Fruit fly (Drosophila melanogaster) Kc167 (cell line): ENCODE data around the gene Vti1a.

Source experiments
- Myc ChIP-seq: fragments of >200 bp; optimal IDR thresholded peaks from 2 replicates; lab custom pipeline; 2017; ENCODE audit warnings: missing external identifiers
- Sin3A ChIP-seq: fragments of >200 bp; optimal IDR thresholded peaks from 2 replicates; lab custom pipeline; 2018; ENCODE audit warnings: missing external identifiers
- h ChIP-seq: fragments of >200 bp; optimal IDR thresholded peaks from 3 replicates; lab custom pipeline; 2018; ENCODE audit warnings: missing external identifiers
- insv ChIP-seq: fragments of >200 bp; optimal IDR thresholded peaks from 3 replicates; lab custom pipeline; 2018; ENCODE audit warnings: missing external identifiers
- psq ChIP-seq: fragments of >200 bp; optimal IDR thresholded peaks from 2 replicates; lab custom pipeline; 2017; ENCODE audit warnings: missing external identifiers
- ttk ChIP-seq: sonication (Bioruptor generic); optimal IDR thresholded peaks from 2 replicates; lab custom pipeline; 2017; ENCODE audit warnings: missing external identifiers

Gene Vti1a

DNA sequence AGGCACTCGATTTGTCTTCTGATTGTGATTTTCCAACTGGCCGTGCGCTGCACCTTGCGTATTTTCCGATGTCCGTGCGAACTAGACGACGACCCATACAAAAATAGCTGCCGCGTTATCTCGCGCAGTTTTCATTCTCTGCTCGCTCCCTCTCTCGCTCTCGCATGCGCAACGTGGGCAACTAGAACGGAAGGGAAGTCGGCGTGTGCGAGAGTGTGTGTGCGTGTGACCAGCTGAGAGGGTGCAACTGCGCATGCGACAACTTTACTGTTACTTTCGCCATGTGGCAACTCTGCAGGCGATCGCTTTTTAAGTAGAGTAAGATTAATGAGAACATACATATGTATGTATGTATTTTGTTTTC is 7.3 kb downstream of the Vti1a start, which contains the start of gene ebd1:
Gene ebd1, minus strand, starts transcription at position 109 of the 364 bp plus-strand sequence.
- no peak for TF ChIP-seq ttk (lab: Kevin White, UChicago)
- no peak for TF ChIP-seq Sin3A (lab: Kevin White, UChicago)
- TF ChIP-seq h (lab: Kevin White, UChicago), result no peak
- TF ChIP-seq Myc, result no peak
- no peak for TF ChIP-seq psq (lab: Kevin White, UChicago)
- no peak for TF ChIP-seq insv

DNA sequence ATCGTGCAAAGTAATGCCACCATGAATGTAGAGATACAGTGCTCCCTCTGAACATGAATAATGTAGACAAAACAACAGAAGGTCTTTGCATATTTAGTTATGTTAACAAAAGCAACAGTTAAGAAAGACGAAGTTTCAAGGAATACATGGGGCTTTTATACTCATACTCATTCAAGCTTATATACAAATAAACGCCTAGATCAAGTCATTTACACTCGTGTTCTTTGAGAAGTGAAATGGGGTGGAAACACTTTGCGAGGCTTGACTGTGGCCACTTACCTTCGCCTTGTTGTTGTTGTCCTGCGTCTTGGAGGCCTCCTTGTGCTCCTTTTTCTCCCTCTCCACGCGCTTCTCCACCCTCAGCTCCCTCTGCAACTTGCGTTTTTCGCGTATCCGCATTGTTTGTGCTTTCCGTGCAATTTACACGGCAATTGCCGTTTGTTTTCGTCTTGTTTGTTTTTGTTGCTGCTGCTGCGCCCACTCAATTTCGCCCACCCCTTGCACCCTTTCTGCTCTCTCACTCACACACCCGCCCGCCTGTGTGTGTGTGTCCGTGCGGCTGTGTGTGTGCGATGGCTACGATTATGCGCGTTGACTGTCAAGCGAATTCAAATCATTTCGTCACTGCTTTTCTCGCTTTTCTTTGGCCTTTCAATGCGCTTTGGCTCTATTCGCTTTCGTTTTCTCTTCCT is 7.8 kb downstream of the Vti1a start:
- TF ChIP-seq h (lab: Kevin White, UChicago) (no peak), insv (no peak), ttk (lab: Kevin White, UChicago) (no peak), psq (lab: Kevin White, UChicago) (no peak), Myc (no peak), Sin3A (lab: Kevin White, UChicago) (no peak)

DNA sequence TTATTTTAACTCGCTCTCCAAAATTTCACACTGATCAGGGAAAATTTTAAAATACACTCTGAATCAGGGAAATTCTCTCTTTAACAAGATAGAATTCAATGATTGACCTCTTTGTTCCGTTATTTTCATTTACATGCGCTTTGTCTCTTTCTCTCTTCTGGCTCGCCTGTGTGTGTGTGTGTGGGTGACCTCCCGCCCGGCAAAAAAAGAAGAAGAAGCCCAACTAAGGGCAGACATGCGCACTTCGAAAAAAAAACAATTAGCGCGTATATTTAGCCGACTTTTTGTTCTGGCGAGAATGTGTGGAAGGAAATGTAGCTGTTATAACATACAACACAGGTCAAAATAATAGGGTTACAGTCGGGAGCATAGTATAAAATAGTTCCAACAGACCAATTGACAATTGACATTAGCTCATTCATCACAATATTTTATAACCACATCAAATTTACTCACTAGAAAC is 10.3 kb downstream of the Vti1a start, which contains the start of gene CG3386:
Gene CG3386, minus strand, starts transcription at position 51 of the 463 bp plus-strand sequence.
- TF ChIP-seq psq (lab: Kevin White, UChicago), result no peak
- TF ChIP-seq insv, result no peak
- no peak for TF ChIP-seq ttk (lab: Kevin White, UChicago)
- no peak for TF ChIP-seq Myc
- TF ChIP-seq Sin3A (lab: Kevin White, UChicago), result no peak
- TF ChIP-seq h (lab: Kevin White, UChicago), result no peak

dm6 chr3L:681793-682369 is 10.8 kb downstream of the Vti1a start:
- no peak for TF ChIP-seq psq (lab: Kevin White, UChicago)
- no peak for TF ChIP-seq Sin3A (lab: Kevin White, UChicago)
- no peak for TF ChIP-seq Myc
- no peak for TF ChIP-seq insv
- TF ChIP-seq h (lab: Kevin White, UChicago), result no peak
- no peak for TF ChIP-seq ttk (lab: Kevin White, UChicago)

dm6 chr3L:680258-680657 is 12.5 kb downstream of the Vti1a start, which contains the start of gene CG17129:
Gene CG17129 (minus strand): TSS chr3L:680326.
- TF ChIP-seq h (lab: Kevin White, UChicago) (no peak), insv (no peak), Myc (no peak), ttk (lab: Kevin White, UChicago) (no peak), Sin3A (lab: Kevin White, UChicago) (no peak), psq (lab: Kevin White, UChicago) (no peak)

dm6 chr3L:675856-676255 is 16.9 kb downstream of the Vti1a start:
- no peak for TF ChIP-seq Sin3A (lab: Kevin White, UChicago)
- no peak for TF ChIP-seq Myc
- TF ChIP-seq h (lab: Kevin White, UChicago), result no peak
- no peak for TF ChIP-seq psq (lab: Kevin White, UChicago)
- TF ChIP-seq ttk (lab: Kevin White, UChicago), result no peak
- no peak for TF ChIP-seq insv

- TF ChIP-seq Myc, result no peak
- TF ChIP-seq h (lab: Kevin White, UChicago), result no peak
- no peak for TF ChIP-seq psq (lab: Kevin White, UChicago)
- TF ChIP-seq insv, result no peak
- no peak for TF ChIP-seq ttk (lab: Kevin White, UChicago)
- no peak for TF ChIP-seq Sin3A (lab: Kevin White, UChicago)
These were observed 19.4 kb downstream of the Vti1a start for dm6 chr3L:673324-673723.

dm6 chr3L:666544-666943 is 26.2 kb downstream of the Vti1a start:
- TF ChIP-seq Sin3A (lab: Kevin White, UChicago) (no peak), insv (no peak), ttk (lab: Kevin White, UChicago) (no peak), h (lab: Kevin White, UChicago) (no peak), psq (lab: Kevin White, UChicago) (no peak), Myc (no peak)

- TF ChIP-seq h (lab: Kevin White, UChicago) (no peak), psq (lab: Kevin White, UChicago) (no peak), insv (no peak), Sin3A (lab: Kevin White, UChicago) (no peak), Myc (no peak)
These were observed 28.8 kb downstream of the Vti1a start for dm6 chr3L:663880-664279.

DNA sequence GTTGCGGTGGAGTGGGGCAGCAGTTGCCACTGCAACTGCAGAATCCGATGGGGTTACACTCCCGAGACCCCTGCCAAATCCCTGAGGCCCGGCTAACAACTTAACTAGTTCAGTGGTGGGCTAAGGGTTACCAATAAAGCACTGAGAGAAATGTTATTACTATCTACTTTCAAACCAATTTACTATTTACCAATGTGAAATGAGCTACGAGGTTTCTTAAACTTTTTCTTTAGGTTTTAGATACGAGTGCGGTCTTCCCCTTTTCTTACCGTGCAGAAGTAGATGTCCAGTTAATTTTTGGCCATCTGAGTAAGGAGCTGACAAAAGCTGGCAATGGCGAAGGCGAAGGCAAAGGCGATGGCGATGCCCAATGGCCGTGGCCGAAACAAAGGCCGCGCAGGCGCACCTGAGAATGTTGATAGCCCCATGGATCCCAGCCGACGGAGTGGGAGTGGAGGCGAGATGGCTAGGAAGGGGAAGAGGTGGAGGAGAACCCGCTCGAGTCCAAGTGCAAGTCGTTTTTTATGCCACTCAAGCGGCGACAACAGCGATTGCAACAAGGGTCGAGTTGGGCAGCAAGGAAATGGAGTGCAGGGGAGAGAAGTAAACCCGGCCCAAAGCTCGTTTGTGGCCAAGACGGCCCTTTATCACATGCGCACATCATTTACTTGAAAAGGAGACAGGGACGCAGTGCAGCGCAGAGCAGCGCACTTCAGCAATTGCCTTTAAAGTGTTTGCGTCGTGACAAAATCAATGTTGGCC is 32.2 kb downstream of the Vti1a start:
- TF ChIP-seq Sin3A (lab: Kevin White, UChicago), result no peak
- TF ChIP-seq ttk (lab: Kevin White, UChicago), result no peak
- no peak for TF ChIP-seq h (lab: Kevin White, UChicago)
- TF ChIP-seq Myc, result no peak
- no peak for TF ChIP-seq psq (lab: Kevin White, UChicago)
- TF ChIP-seq insv, result no peak

DNA sequence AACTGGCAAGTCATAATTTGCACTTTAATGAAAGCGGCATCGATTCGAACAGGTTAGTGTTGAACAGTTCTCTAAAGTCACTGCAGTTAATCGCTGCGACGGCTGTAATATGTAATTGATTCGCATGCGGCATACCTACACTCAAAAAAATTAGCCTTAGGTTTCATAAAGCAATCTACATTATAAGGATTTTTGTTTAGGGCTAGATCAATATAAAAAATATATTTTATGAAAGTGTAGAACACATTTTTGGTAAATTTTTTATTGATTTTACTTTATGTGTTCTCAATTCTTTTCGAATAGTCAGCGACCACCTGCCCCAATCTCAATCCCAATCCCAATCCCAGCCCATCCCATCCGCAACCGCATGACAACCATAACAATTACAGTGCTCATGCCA is 34.4 kb downstream of the Vti1a start:
- no peak for TF ChIP-seq Myc
- TF ChIP-seq ttk (lab: Kevin White, UChicago), result no peak
- no peak for TF ChIP-seq Sin3A (lab: Kevin White, UChicago)
- TF ChIP-seq h (lab: Kevin White, UChicago), result no peak
- no peak for TF ChIP-seq insv
- no peak for TF ChIP-seq psq (lab: Kevin White, UChicago)

DNA sequence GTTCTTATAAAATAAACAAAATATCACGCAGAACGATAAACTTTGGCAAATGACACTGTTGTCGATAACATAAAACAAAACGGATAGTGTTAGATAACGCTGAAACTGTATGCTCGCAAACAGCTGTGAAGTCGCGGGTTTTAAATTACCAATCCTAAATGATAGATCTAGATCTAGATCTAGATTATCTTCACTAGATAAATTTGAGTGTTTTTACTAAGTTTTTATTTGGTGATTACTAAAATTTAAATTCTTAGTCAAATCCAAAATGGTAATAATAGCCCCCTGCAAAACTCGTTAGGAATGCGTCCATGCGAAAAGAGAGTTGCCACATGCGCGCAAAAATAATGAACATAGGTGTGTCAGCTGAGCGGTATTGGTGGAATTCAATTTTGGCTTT is 38.7 kb downstream of the Vti1a start, which contains the start of the genes MED30 and Rev1:
Gene MED30, minus strand, starts transcription at position 71 of the 400 bp plus-strand sequence.
Gene Rev1, plus strand, starts transcription at position 345 of the 400 bp plus-strand sequence.
- TF ChIP-seq Myc (no peak), Sin3A (lab: Kevin White, UChicago) (no peak), ttk (lab: Kevin White, UChicago) (no peak), insv (no peak), h (lab: Kevin White, UChicago) (no peak), psq (lab: Kevin White, UChicago) (no peak)
